Worm (Caenorhabditis elegans) whole organism, young adult: ENCODE measurements around the gene dct-16.

ENCODE experiments used
- C17E4.6 ChIP-seq: fragments of 200-800 bp; sonication (Bioruptor generic); IDR thresholded peaks from 2 replicates; pipeline ENCODE4 v1.3.6; 2022; ENCODE audit warnings: missing genetic modification reagents, missing genetic modification characterization, missing compliant biosample characterization
- F10E7.11 ChIP-seq: sonication (generic microtip); optimal IDR thresholded peaks from 2 replicates; lab custom pipeline; 2017; ENCODE audit warnings: mild to moderate bottlenecking, missing genetic modification characterization, moderate library complexity, missing compliant biosample characterization
- F37B4.10 ChIP-seq: fragments of 200-800 bp; sonication (Bioruptor generic); IDR thresholded peaks from 2 replicates; pipeline ENCODE4 v1.3.6; 2022; ENCODE audit warnings: missing genetic modification characterization, missing compliant biosample characterization
- F49E8.2 ChIP-seq: sonication (generic microtip); optimal IDR thresholded peaks from 3 replicates; lab custom pipeline; 2017; ENCODE audit warnings: missing genetic modification characterization, mild to moderate bottlenecking, missing compliant biosample characterization, antibody characterized with exemption, moderate library complexity; ENCODE audit not compliant: insufficient read depth
- F52B5.7 ChIP-seq: sonication (generic microtip); optimal IDR thresholded peaks from 2 replicates; lab custom pipeline; 2016; ENCODE audit warnings: mild to moderate bottlenecking, missing genetic modification characterization, missing compliant biosample characterization
- Y95B8A.8 ChIP-seq: fragments of 200-800 bp; sonication (Bioruptor generic); IDR thresholded peaks from 2 replicates; pipeline ENCODE4 v1.3.6; 2022; ENCODE audit warnings: missing genetic modification reagents, missing genetic modification characterization, missing compliant biosample characterization
- atf-7 ChIP-seq: sonication (generic microtip); optimal IDR thresholded peaks from 2 replicates; lab custom pipeline; 2017; ENCODE audit warnings: mild to moderate bottlenecking, missing genetic modification characterization, missing compliant biosample characterization
- attf-6 ChIP-seq: fragments of 200-800 bp; sonication (Bioruptor generic); IDR thresholded peaks from 2 replicates; pipeline ENCODE4 v1.3.6; 2022; ENCODE audit warnings: missing genetic modification reagents, missing genetic modification characterization, missing compliant biosample characterization
- ccch-3 ChIP-seq: fragments of 200-800 bp; sonication (Bioruptor generic); optimal IDR thresholded peaks from 2 replicates; lab custom pipeline; 2018; ENCODE audit warnings: mild to moderate bottlenecking, missing genetic modification characterization, missing compliant biosample characterization
- ceh-40 ChIP-seq: fragments of 200-800 bp; sonication (Bioruptor generic); IDR thresholded peaks from 2 replicates; pipeline ENCODE4 v1.3.6; 2022; ENCODE audit warnings: missing genetic modification characterization, missing compliant biosample characterization
- chd-7 ChIP-seq: sonication (generic microtip); optimal IDR thresholded peaks from 2 replicates; lab custom pipeline; 2016; ENCODE audit warnings: mild to moderate bottlenecking, missing genetic modification characterization, moderate library complexity, missing compliant biosample characterization
- die-1 ChIP-seq: sonication (generic microtip); optimal IDR thresholded peaks from 2 replicates; lab custom pipeline; 2016; ENCODE audit warnings: missing genotype, mild to moderate bottlenecking, missing genetic modification characterization, missing compliant biosample characterization
- dox-1 ChIP-seq: fragments of 200-800 bp; sonication (Bioruptor generic); IDR thresholded peaks from 2 replicates; pipeline ENCODE4 v1.3.6; 2022; ENCODE audit warnings: missing genetic modification reagents, missing genetic modification characterization, missing compliant biosample characterization
- dpl-1 ChIP-seq: fragments of 150-350 bp; optimal IDR thresholded peaks from 2 replicates; lab custom pipeline; 2014; ENCODE audit warnings: missing biosample characterization, missing genetic modification reagents, missing genetic modification characterization
- egl-44 ChIP-seq: fragments of 200-800 bp; sonication (Bioruptor generic); IDR thresholded peaks from 2 replicates; pipeline ENCODE4 v1.3.6; 2022; ENCODE audit warnings: missing genetic modification reagents, missing genetic modification characterization, missing compliant biosample characterization
- ekl-4 ChIP-seq: fragments of 200-800 bp; sonication (Bioruptor generic); IDR thresholded peaks from 2 replicates; pipeline ENCODE4 v1.3.6; 2022; ENCODE audit warnings: missing genetic modification reagents, missing genetic modification characterization, missing compliant biosample characterization
- fkh-3 ChIP-seq: sonication (generic microtip); optimal IDR thresholded peaks from 2 replicates; lab custom pipeline; 2016; ENCODE audit warnings: mild to moderate bottlenecking, missing genetic modification characterization, missing compliant biosample characterization
- hmg-1.2 ChIP-seq: fragments of 200-800 bp; sonication (Bioruptor generic); IDR thresholded peaks from 2 replicates; pipeline ENCODE4 v1.3.6; 2022; ENCODE audit warnings: missing genetic modification reagents, missing genetic modification characterization, missing compliant biosample characterization
- hmg-20 ChIP-seq: fragments of 200-800 bp; sonication (Bioruptor generic); IDR thresholded peaks from 2 replicates; pipeline ENCODE4 v1.3.6; 2022; ENCODE audit warnings: missing genetic modification reagents, missing genetic modification characterization, missing compliant biosample characterization
- lag-1 ChIP-seq: fragments of 200-800 bp; sonication (Bioruptor generic); IDR thresholded peaks from 2 replicates; pipeline ENCODE4 v1.3.6; 2022; ENCODE audit warnings: missing genetic modification reagents, missing genetic modification characterization, missing compliant biosample characterization
- let-526 ChIP-seq: fragments of 200-800 bp; sonication (Bioruptor generic); IDR thresholded peaks from 2 replicates; pipeline ENCODE4 v1.3.6; 2022; ENCODE audit warnings: missing genetic modification reagents, missing genetic modification characterization, missing compliant biosample characterization
- let-607 ChIP-seq, 2 experiments: fragments of 200-800 bp in 1 of 2; sonication (Bioruptor generic) in 1 of 2; sonication (generic microtip) in 1 of 2; optimal IDR thresholded peaks; 2 replicates each; lab custom pipeline; 2016 to 2018; ENCODE audit warnings: mild to moderate bottlenecking in 2 of 2, missing compliant biosample characterization in 2 of 2, missing genetic modification characterization in 2 of 2, moderate library complexity in 2 of 2, missing genotype in 1 of 2
- lin-54 ChIP-seq: fragments of 200-800 bp; sonication (Bioruptor generic); optimal IDR thresholded peaks from 2 replicates; lab custom pipeline; 2018; ENCODE audit warnings: mild to moderate bottlenecking, missing genetic modification characterization, missing compliant biosample characterization
- lir-1 ChIP-seq: fragments of 200-800 bp; sonication (Bioruptor generic); conservative IDR thresholded peaks from 2 replicates; pipeline ENCODE4 v1.3.6; 2022; ENCODE audit warnings: missing genetic modification reagents, missing genetic modification characterization, missing compliant biosample characterization
- lsl-1 ChIP-seq: fragments of 200-800 bp; sonication (Bioruptor generic); optimal IDR thresholded peaks from 2 replicates; lab custom pipeline; 2018; ENCODE audit warnings: mild to moderate bottlenecking, missing genetic modification characterization, moderate library complexity, missing compliant biosample characterization
- lsy-27 ChIP-seq: sonication (generic microtip); optimal IDR thresholded peaks from 2 replicates; lab custom pipeline; 2017; ENCODE audit warnings: missing genetic modification characterization, mild to moderate bottlenecking, missing compliant biosample characterization, antibody characterized with exemption, missing genotype, borderline replicate concordance; ENCODE audit not compliant: insufficient read depth
- madf-8 ChIP-seq: fragments of 200-800 bp; sonication (Bioruptor generic); conservative IDR thresholded peaks from 2 replicates; pipeline ENCODE4 v1.3.6; 2022; ENCODE audit warnings: missing genetic modification reagents, missing genetic modification characterization, missing compliant biosample characterization
- mcd-1 ChIP-seq: fragments of 200-800 bp; sonication (Bioruptor generic); IDR thresholded peaks from 2 replicates; pipeline ENCODE4 v1.3.6; 2022; ENCODE audit warnings: missing genetic modification reagents, missing genetic modification characterization, missing compliant biosample characterization
- nfyb-1 ChIP-seq: fragments of 200-800 bp; sonication (Bioruptor generic); IDR thresholded peaks from 2 replicates; pipeline ENCODE4 v1.3.6; 2022; ENCODE audit warnings: missing genetic modification reagents, missing genetic modification characterization, missing compliant biosample characterization
- nhr-80 ChIP-seq: sonication (generic microtip); optimal IDR thresholded peaks from 2 replicates; lab custom pipeline; 2016; ENCODE audit warnings: missing genetic modification characterization, missing compliant biosample characterization
- nhr-90 ChIP-seq: sonication (generic microtip); optimal IDR thresholded peaks from 2 replicates; lab custom pipeline; 2016; ENCODE audit warnings: missing genotype, mild to moderate bottlenecking, missing genetic modification characterization, missing compliant biosample characterization
- pbrm-1 ChIP-seq: fragments of 200-800 bp; sonication (Bioruptor generic); IDR thresholded peaks from 2 replicates; pipeline ENCODE4 v1.3.6; 2022; ENCODE audit warnings: missing genetic modification reagents, missing genetic modification characterization, missing compliant biosample characterization
- rcor-1 ChIP-seq: fragments of 200-800 bp; sonication (Bioruptor generic); IDR thresholded peaks from 2 replicates; pipeline ENCODE4 v1.3.6; 2022; ENCODE audit warnings: missing genetic modification reagents, missing genetic modification characterization, missing compliant biosample characterization
- tbp1 ChIP-seq: fragments of 200-800 bp; sonication (Bioruptor generic); optimal IDR thresholded peaks from 2 replicates; lab custom pipeline; 2018; ENCODE audit warnings: mild to moderate bottlenecking, missing genetic modification characterization, missing compliant biosample characterization
- unc-130 ChIP-seq: sonication (generic microtip); optimal IDR thresholded peaks from 2 replicates; lab custom pipeline; 2016; ENCODE audit warnings: missing genetic modification reagents, missing genetic modification characterization, missing compliant biosample characterization
- ztf-22 ChIP-seq: fragments of 200-800 bp; sonication (Bioruptor generic); optimal IDR thresholded peaks from 2 replicates; lab custom pipeline; 2018; ENCODE audit warnings: mild to moderate bottlenecking, missing genetic modification characterization, moderate library complexity, missing compliant biosample characterization
- ztf-25 ChIP-seq: fragments of 200-800 bp; sonication (Bioruptor generic); IDR thresholded peaks from 2 replicates; pipeline ENCODE4 v1.3.6; 2022; ENCODE audit warnings: missing genetic modification reagents, missing genetic modification characterization, missing compliant biosample characterization

Gene dct-16

DNA sequence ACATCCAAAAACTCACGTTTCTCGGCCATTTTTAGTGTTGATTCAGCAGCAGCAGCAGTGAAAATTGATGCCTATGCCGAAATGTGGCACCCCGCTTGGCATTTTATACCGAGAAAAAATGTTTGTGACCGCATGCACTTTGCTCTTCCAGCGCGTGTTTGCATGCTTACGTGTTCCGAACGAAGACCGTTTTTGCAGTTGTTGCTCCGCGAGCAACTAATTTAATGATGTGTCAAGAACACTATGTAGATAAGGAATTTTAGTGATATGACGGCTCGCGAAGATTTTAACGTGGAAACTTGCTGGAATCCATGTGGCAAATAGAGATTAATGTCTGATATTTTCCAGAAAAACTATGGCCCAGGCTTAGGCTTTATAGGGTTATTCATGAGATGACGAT lies at the start of gene dct-16:
dct-16 (minus strand) TSS at position 78 of the 400 bp plus-strand sequence.
- peak; percentile 69; the same call in 1 of the 2 replicates for TF ChIP-seq nfyb-1 (GFP tag; lab: Robert Waterston, UW)
- TF ChIP-seq atf-7 = peak; percentile 37
- no peak for TF ChIP-seq lin-54 (GFP tag; lab: Kevin White, UChicago)
- TF ChIP-seq mcd-1 (GFP tag; lab: Robert Waterston, UW) = 0 out of 2 replicates have a peak, but pooled peaks have one; percentile 19
- TF ChIP-seq hmg-1.2 (GFP tag; lab: Robert Waterston, UW) = no peak
- TF ChIP-seq tbp1 = peak; percentile 41
- TF ChIP-seq nhr-80 (tag; lab: Kevin White, UChicago) = peak; percentile 96
- no peak for TF ChIP-seq die-1 (tag; lab: Kevin White, UChicago)
- peak; percentile 95 to 97 for TF ChIP-seq let-607 (tag; optimal IDR thresholded peaks at IDR 0.05; lab: Kevin White, UChicago)
- peak; percentile 44 for TF ChIP-seq nhr-90 (tag; lab: Kevin White, UChicago)
- 0 out of 2 replicates have a peak, but pooled peaks have one; percentile 36 for TF ChIP-seq ekl-4 (GFP tag; lab: Robert Waterston, UW)
- TF ChIP-seq ztf-22 (GFP tag; lab: Kevin White, UChicago) = peak; percentile 26
- 0 out of 2 replicates have a peak, but pooled peaks have one; percentile 47 for TF ChIP-seq egl-44

DNA sequence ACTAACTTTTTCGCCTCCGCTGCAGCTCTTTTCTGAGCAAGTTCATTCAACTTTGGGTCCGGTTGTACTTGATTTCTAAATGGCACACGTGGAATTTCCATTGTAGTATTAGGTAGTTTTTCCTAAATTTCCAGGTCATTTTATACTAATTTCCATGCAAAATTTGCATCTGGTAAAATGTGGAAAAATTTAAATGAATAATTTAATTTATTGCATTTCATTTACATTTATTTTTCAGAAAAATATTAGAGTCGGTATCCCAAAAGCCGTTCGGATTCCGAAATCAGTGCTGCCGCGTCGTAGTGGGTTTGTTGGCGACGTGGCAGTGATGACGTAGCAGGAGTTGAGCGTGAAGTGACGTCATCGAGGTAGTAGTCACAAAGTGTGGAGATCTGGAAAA lies 48.2 kb upstream of the dct-16 start, which contains the start of gene Y38H6C.18:
Y38H6C.18 (minus strand) TSS at position 101 of the 400 bp plus-strand sequence.
- no peak for TF ChIP-seq Y95B8A.8 (GFP tag; lab: Robert Waterston, UW)
- TF ChIP-seq ccch-3 (GFP tag; lab: Kevin White, UChicago) = no peak
- no peak for TF ChIP-seq F10E7.11 (tag; lab: Kevin White, UChicago)
- no peak for TF ChIP-seq unc-130

DNA sequence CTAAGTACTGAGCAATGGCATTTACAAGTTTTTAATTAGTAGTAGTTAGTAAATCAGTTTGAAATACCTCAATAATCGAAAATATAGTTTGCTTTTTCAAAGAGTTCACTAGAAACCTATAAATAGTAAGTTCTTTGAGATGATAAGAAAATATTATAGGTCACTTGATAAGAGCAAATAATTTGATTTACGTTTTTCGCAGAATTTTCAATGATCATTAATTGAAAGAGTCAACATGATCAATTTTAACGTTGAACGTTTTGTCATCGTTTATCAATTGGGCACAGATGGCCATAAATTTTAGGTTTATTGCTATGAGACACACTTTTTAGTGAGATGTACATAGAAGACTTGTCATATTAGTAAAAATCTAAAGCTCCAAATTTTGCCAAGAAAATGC lies 46.9 kb upstream of the dct-16 start:
- TF ChIP-seq fkh-3 (tag; lab: Kevin White, UChicago) = no peak
- TF ChIP-seq madf-8 (GFP tag; lab: Robert Waterston, UW) = no peak
- TF ChIP-seq rcor-1 = no peak
- TF ChIP-seq attf-6 (GFP tag; lab: Robert Waterston, UW) = no peak
- TF ChIP-seq lsl-1 (GFP tag; lab: Kevin White, UChicago) = no peak
- no peak for TF ChIP-seq hmg-20 (GFP tag; lab: Robert Waterston, UW)
- TF ChIP-seq dpl-1 (GFP tag; lab: Kevin White, UChicago) = no peak
- no peak for TF ChIP-seq let-607 (tag; optimal IDR thresholded peaks at IDR 0.05; lab: Kevin White, UChicago)
- TF ChIP-seq F10E7.11 (tag; lab: Kevin White, UChicago) = no peak
- no peak for TF ChIP-seq ztf-25 (GFP tag; lab: Robert Waterston, UW)
- TF ChIP-seq die-1 (tag; lab: Kevin White, UChicago) = no peak
- no peak for TF ChIP-seq C17E4.6 (GFP tag; lab: Robert Waterston, UW)
- no peak for TF ChIP-seq nfyb-1 (GFP tag; lab: Robert Waterston, UW)
- TF ChIP-seq F37B4.10 = no peak
- TF ChIP-seq F49E8.2 (tag; lab: Kevin White, UChicago) = no peak
- TF ChIP-seq pbrm-1 = no peak
- TF ChIP-seq, all 124 proteins: peak for 0

DNA sequence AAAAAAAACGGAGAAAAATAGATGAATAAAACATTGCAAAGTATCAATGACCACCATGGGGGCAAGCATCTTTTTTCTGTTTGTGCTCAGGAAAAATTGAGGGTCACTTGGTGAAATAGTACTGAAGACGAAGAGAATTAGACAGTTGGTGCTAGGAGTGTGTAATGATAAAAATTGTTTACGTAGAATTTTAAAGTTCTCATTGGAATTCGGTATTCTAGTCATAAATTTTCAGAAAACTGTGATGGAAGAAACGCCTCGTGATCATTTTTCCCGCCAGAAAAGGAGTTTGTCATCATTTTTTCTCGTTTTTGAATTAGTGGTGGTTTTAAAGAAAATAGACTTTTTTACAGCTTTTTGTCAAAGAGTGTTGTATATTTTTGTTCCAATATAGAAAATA lies 45.8 kb upstream of the dct-16 start:
- no peak for TF ChIP-seq madf-8 (GFP tag; lab: Robert Waterston, UW)
- TF ChIP-seq hmg-1.2 (GFP tag; lab: Robert Waterston, UW) = peak; percentile 72

DNA sequence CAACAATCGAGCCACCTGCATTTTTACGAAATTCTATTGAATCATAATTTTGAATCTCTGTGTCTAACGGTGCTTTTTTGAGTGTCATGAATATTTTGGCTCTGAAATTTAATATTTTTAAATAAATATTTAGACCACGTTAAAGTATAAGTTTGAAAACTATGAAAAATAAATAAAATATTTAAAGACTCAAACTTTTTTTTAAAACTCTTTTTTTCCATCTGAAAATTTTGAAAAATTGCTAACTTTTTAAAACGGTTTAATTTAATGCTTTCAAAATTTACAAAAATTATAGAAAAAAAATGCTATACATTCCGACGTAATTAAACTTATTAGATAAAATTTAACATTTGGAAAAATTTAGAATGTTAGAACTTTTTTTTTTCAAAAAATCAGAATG lies 45.2 kb upstream of the dct-16 start, which contains the start of gene slc-36.3:
slc-36.3 (minus strand) TSS at position 101 of the 400 bp plus-strand sequence.
- TF ChIP-seq lag-1 (GFP tag; lab: Robert Waterston, UW) = no peak
- no peak for TF ChIP-seq fkh-3 (tag; lab: Kevin White, UChicago)
- no peak for TF ChIP-seq let-526 (GFP tag; lab: Robert Waterston, UW)
- TF ChIP-seq ztf-22 (GFP tag; lab: Kevin White, UChicago) = no peak
- TF ChIP-seq F49E8.2 (tag; lab: Kevin White, UChicago) = no peak
- no peak for TF ChIP-seq chd-7 (tag; lab: Kevin White, UChicago)
- no peak for TF ChIP-seq lsy-27 (tag; lab: Kevin White, UChicago)
- TF ChIP-seq ceh-40 (GFP tag; lab: Robert Waterston, UW) = no peak
- TF ChIP-seq lir-1 = no peak
- TF ChIP-seq dox-1 (GFP tag; lab: Robert Waterston, UW) = no peak
- no peak for TF ChIP-seq F52B5.7
- TF ChIP-seq, all 124 proteins: peak for 0
